Worm (Caenorhabditis elegans): ENCODE measurements around the gene F10G7.5.
A peak's percentile ranks its signal among the peaks of the same experiment; 100 is the strongest.

Gene F10G7.5

ce11 chrII:4706359-4706871, 13.2 kb downstream of the F10G7.5 start, which contains the start of the genes F10G7.9 and tsn-1 (continued):
- peak; percentile 80 to 87 for TF ChIP-seq efl-1 (optimal IDR thresholded peaks at IDR 0.05)
- peak; percentile 70 to 96 for TF ChIP-seq efl-1 (GFP tag; optimal IDR thresholded peaks at IDR 0.05 in 1 of 2)
- TF ChIP-seq swsn-7 (tag; optimal IDR thresholded peaks at IDR 0.05) = peak; percentile 47
- TF ChIP-seq lin-13 (GFP tag; optimal IDR thresholded peaks at IDR 0.05) = peak; percentile 50
- TF ChIP-seq ceh-88 (GFP tag; IDR thresholded peaks at IDR 0.05) = no peak
- peak; percentile 66 for TF ChIP-seq nhr-47 (tag; optimal IDR thresholded peaks at IDR 0.05)
- peak; percentile 69 for TF ChIP-seq rnt-1 (tag; optimal IDR thresholded peaks at IDR 0.05)
- TF ChIP-seq F16B12.6 (tag; optimal IDR thresholded peaks at IDR 0.05) = peak; percentile 41
- peak; percentile 2 for TF ChIP-seq nhr-90 (tag; optimal IDR thresholded peaks at IDR 0.05; ENCODE audit: poor library complexity)
- no peak for TF ChIP-seq sox-4 (tag; optimal IDR thresholded peaks at IDR 0.05)
- peak; percentile 21 to 62 (median 38) for TF ChIP-seq ceh-82 (tag; optimal IDR thresholded peaks at IDR 0.05)
- peak; percentile 93 to 98 for TF ChIP-seq lsy-2 (tag; optimal IDR thresholded peaks at IDR 0.05)
- peak; percentile 50 for TF ChIP-seq isw-1 (GFP tag; IDR thresholded peaks at IDR 0.05)
- peak; percentile 71 for TF ChIP-seq nhr-71 (tag; optimal IDR thresholded peaks at IDR 0.05)
- TF ChIP-seq egl-13 (tag; optimal IDR thresholded peaks at IDR 0.05) = no peak
- TF ChIP-seq lin-14 (GFP tag; optimal IDR thresholded peaks at IDR 0.05) = peak; percentile 68
- peak; percentile 46 for TF ChIP-seq lin-15B (tag; optimal IDR thresholded peaks at IDR 0.05)

DNA sequence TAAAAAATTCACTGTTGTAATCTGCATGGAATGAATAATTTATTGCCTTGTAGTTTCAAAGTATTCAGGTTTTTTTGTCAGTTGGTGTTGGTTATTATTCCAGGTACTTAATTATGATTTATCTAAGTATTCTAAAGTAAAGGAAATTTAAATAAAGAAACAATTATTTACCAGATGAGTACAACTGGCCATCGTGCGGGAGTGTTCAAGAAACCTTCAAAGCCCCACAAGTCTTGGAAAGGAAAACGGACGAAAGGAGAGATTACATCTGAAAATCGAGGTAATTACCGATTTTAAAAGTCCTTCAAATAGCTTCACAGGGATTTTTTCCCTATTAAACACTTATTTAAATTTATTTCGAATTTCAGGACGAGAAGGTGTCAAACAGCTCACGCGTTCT, 16.9 kb downstream of the F10G7.5 start, which contains the start of gene tag-151:
TSS of gene tag-151 (plus strand) at position 158 of the 400 bp plus-strand sequence.
- TF ChIP-seq blmp-1 (tag; optimal IDR thresholded peaks at IDR 0.05) (no peak), irx-1 (tag; optimal IDR thresholded peaks at IDR 0.05) (no peak), nhr-90 (tag; optimal IDR thresholded peaks at IDR 0.05; ENCODE audit: poor library complexity) (peak; percentile 11), skn-1 (tag; optimal IDR thresholded peaks at IDR 0.05) (no peak), lsy-2 (tag; optimal IDR thresholded peaks at IDR 0.05) (peak in 1 of 2 experiments; percentile 1), efl-1 (optimal IDR thresholded peaks at IDR 0.05) (no peak), efl-1 (GFP tag; optimal IDR thresholded peaks at IDR 0.05 in 1 of 2) (peak in 1 of 2 experiments; percentile 52)

DNA sequence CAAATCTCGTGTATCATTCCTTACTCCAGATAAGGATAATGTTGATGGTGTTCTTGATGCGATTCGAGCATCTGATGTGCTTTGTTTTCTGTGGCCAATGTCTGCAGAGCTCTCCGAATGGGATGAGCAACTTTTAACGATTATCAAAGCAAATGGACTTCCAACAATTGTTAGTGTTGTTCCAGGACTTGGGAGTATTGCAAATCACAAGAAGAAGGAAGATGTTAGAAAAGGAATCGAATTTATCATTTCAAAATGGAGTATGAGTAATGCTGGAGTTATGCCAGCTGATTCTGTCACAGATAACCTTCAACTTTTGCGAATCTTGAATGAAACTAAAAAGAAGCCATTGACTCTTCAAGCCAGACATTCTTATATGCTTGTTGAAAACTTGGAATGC, 17.6 kb downstream of the F10G7.5 start:
- TF ChIP-seq blmp-1 (tag; optimal IDR thresholded peaks at IDR 0.05) = no peak
- TF ChIP-seq hpl-2 (GFP tag; optimal IDR thresholded peaks at IDR 0.05) = no peak
- TF ChIP-seq irx-1 (tag; optimal IDR thresholded peaks at IDR 0.05) = no peak
- TF ChIP-seq hlh-17 (GFP tag; optimal IDR thresholded peaks at IDR 0.05; ENCODE audit: borderline replicate concordance) = no peak
- no peak for TF ChIP-seq nhr-12 (tag; optimal IDR thresholded peaks at IDR 0.05)
- TF ChIP-seq ceh-82 (tag; optimal IDR thresholded peaks at IDR 0.05) = no peak
- no peak for TF ChIP-seq fkh-4 (tag; optimal IDR thresholded peaks at IDR 0.05; ENCODE audit: borderline replicate concordance)
- no peak for TF ChIP-seq fkh-10 (GFP tag; optimal IDR thresholded peaks at IDR 0.05)
- no peak for TF ChIP-seq C04F5.9 (tag; optimal IDR thresholded peaks at IDR 0.05)
- no peak for TF ChIP-seq pqm-1 (tag; optimal IDR thresholded peaks at IDR 0.05)

- TF ChIP-seq lin-35 (GFP tag; optimal IDR thresholded peaks at IDR 0.05) = peak in 1 of 2 experiments; percentile 21
- TF ChIP-seq elt-2 (tag; optimal IDR thresholded peaks at IDR 0.05) = peak; percentile 33
- no peak for TF ChIP-seq pag-3 (tag; optimal IDR thresholded peaks at IDR 0.05; ENCODE audit: borderline replicate concordance, insufficient read depth)
- no peak for TF ChIP-seq isw-1 (GFP tag; IDR thresholded peaks at IDR 0.05)
Observed at ce11 chrII:4715676-4716075, 22.5 kb downstream of the F10G7.5 start, which contains the start of gene F41C3.8. Gene F41C3.8, plus strand, starts transcription at chrII:4716046.

DNA sequence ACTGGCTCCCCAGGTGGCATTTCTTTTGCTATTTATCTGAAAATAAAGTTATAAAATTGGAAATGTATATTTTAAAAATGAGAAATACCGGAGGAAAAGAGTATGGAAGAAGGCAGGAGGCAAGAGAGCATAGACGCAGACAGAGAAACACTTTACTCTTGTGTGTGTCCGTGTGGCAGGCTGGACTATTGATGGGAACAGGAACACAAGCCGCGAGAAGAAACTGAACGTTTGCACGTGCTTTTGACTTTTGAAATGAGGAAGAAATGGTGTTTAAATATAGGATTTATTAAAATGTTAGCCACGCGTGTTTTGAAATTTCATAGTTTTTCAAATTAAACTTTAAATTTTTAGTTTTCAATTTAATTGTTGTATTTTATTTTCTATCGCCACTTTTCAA, 32.9 kb downstream of the F10G7.5 start, which contains the start of gene F10G7.10:
TSS of gene F10G7.10 (minus strand) at position 145 of the 400 bp plus-strand sequence.
- TF ChIP-seq elt-3 (tag; optimal IDR thresholded peaks at IDR 0.05) = no peak
- TF ChIP-seq unc-30 (tag; optimal IDR thresholded peaks at IDR 0.05) = no peak
- TF ChIP-seq efl-1 (optimal IDR thresholded peaks at IDR 0.05) = no peak
- no peak for TF ChIP-seq efl-1 (GFP tag; optimal IDR thresholded peaks at IDR 0.05 in 1 of 2)
- TF ChIP-seq mep-1 (tag; optimal IDR thresholded peaks at IDR 0.05) = peak; percentile 15
- TF ChIP-seq zag-1 (tag; optimal IDR thresholded peaks at IDR 0.05) = no peak
- peak in 1 of 2 experiments; percentile 19 for TF ChIP-seq mdl-1 (tag; optimal IDR thresholded peaks at IDR 0.05)
- no peak for TF ChIP-seq sptf-1 (tag; optimal IDR thresholded peaks at IDR 0.05)
- no peak for TF ChIP-seq nhr-12 (tag; optimal IDR thresholded peaks at IDR 0.05)
- TF ChIP-seq lir-3 (tag; optimal IDR thresholded peaks at IDR 0.05; ENCODE audit: poor library complexity) = no peak
- TF ChIP-seq nhr-71 (tag; optimal IDR thresholded peaks at IDR 0.05) = no peak
- no peak for TF ChIP-seq nhr-11 (tag; optimal IDR thresholded peaks at IDR 0.05)
- TF ChIP-seq fkh-8 (tag; optimal IDR thresholded peaks at IDR 0.05) = no peak
- TF ChIP-seq lin-35 (GFP tag; optimal IDR thresholded peaks at IDR 0.05) = no peak
- TF ChIP-seq xbp-1 (tag; optimal IDR thresholded peaks at IDR 0.05) = no peak
- no peak for TF ChIP-seq jun-1 (tag; optimal IDR thresholded peaks at IDR 0.05)
- TF ChIP-seq alr-1 (tag; optimal IDR thresholded peaks at IDR 0.05; ENCODE audit: borderline replicate concordance) = no peak
- no peak for TF ChIP-seq C16A3.4 (tag; optimal IDR thresholded peaks at IDR 0.05)
- TF ChIP-seq lin-14 (GFP tag; optimal IDR thresholded peaks at IDR 0.05) = peak; percentile 56
- TF ChIP-seq fkh-4 (tag; optimal IDR thresholded peaks at IDR 0.05; ENCODE audit: borderline replicate concordance) = no peak
- no peak for TF ChIP-seq isw-1 (GFP tag; IDR thresholded peaks at IDR 0.05)
- no peak for TF ChIP-seq fkh-10 (GFP tag; optimal IDR thresholded peaks at IDR 0.05)

Data from whole organism, L1 larva.